Worm (Caenorhabditis elegans) whole organism, young adult: ENCODE results near the gene gop-1.

Source experiments
- B0261.1 ChIP-seq: sonication (generic microtip); optimal IDR thresholded peaks from 2 replicates; lab custom pipeline; 2016; ENCODE audit warnings: mild to moderate bottlenecking, missing genetic modification characterization, moderate library complexity, missing compliant biosample characterization
- B0336.3 ChIP-seq: fragments of 200-800 bp; sonication (Bioruptor generic); IDR thresholded peaks from 2 replicates; pipeline ENCODE4 v1.3.6; 2022; ENCODE audit warnings: missing genetic modification characterization, missing compliant biosample characterization
- C06A6.2 ChIP-seq: fragments of 200-800 bp; sonication (Bioruptor generic); conservative IDR thresholded peaks from 2 replicates; pipeline ENCODE4 v1.3.6; 2022; ENCODE audit warnings: missing genetic modification characterization, missing compliant biosample characterization
- C17E4.6 ChIP-seq: fragments of 200-800 bp; sonication (Bioruptor generic); IDR thresholded peaks from 2 replicates; pipeline ENCODE4 v1.3.6; 2022; ENCODE audit warnings: missing genetic modification reagents, missing genetic modification characterization, missing compliant biosample characterization
- F33H1.4 ChIP-seq: fragments of 200-800 bp; sonication (Bioruptor generic); IDR thresholded peaks from 2 replicates; pipeline ENCODE4 v1.3.6; 2022; ENCODE audit warnings: missing genetic modification reagents, missing genetic modification characterization, missing compliant biosample characterization
- F55B11.4 ChIP-seq: sonication (generic microtip); optimal IDR thresholded peaks from 2 replicates; lab custom pipeline; 2016; ENCODE audit warnings: missing compliant biosample characterization, missing genetic modification characterization, borderline replicate concordance; ENCODE audit not compliant: insufficient read depth
- K11D2.4 ChIP-seq: fragments of 200-800 bp; sonication (Bioruptor generic); IDR thresholded peaks from 2 replicates; pipeline ENCODE4 v1.3.6; 2022; ENCODE audit warnings: missing genetic modification reagents, missing genetic modification characterization, missing compliant biosample characterization
- Y56A3A.18 ChIP-seq: fragments of 200-800 bp; sonication (Bioruptor generic); IDR thresholded peaks from 2 replicates; pipeline ENCODE4 v1.3.6; 2022; ENCODE audit warnings: missing genetic modification reagents, missing genetic modification characterization, missing compliant biosample characterization
- Y95B8A.8 ChIP-seq: fragments of 200-800 bp; sonication (Bioruptor generic); IDR thresholded peaks from 2 replicates; pipeline ENCODE4 v1.3.6; 2022; ENCODE audit warnings: missing genetic modification reagents, missing genetic modification characterization, missing compliant biosample characterization
- ZK185.1 ChIP-seq: sonication (generic microtip); optimal IDR thresholded peaks from 2 replicates; lab custom pipeline; 2016; ENCODE audit warnings: mild to moderate bottlenecking, missing genetic modification characterization, missing compliant biosample characterization; ENCODE audit not compliant: poor library complexity, severe bottlenecking
- akir-1 ChIP-seq: fragments of 200-800 bp; sonication (Bioruptor generic); optimal IDR thresholded peaks from 2 replicates; lab custom pipeline; 2018; ENCODE audit warnings: mild to moderate bottlenecking, missing genetic modification characterization, moderate library complexity, missing compliant biosample characterization
- ama-1 ChIP-seq, 3 experiments: fragments of 150-350 bp in 1 of 3; sonication (generic microtip) in 2 of 3; optimal IDR thresholded peaks; 2 replicates each; lab custom pipeline; 2014 to 2018; ENCODE audit warnings: missing biosample characterization in 2 of 3, missing genetic modification characterization in 2 of 3, missing genetic modification reagents in 2 of 3
- aptf-3 ChIP-seq: fragments of 200-800 bp; sonication (Bioruptor generic); IDR thresholded peaks from 2 replicates; pipeline ENCODE4 v1.3.6; 2022; ENCODE audit warnings: missing genetic modification characterization, missing compliant biosample characterization
- athp-1 ChIP-seq: sonication (generic microtip); optimal IDR thresholded peaks from 2 replicates; lab custom pipeline; 2017; ENCODE audit warnings: mild to moderate bottlenecking, missing genetic modification characterization, missing compliant biosample characterization
- attf-6 ChIP-seq: fragments of 200-800 bp; sonication (Bioruptor generic); IDR thresholded peaks from 2 replicates; pipeline ENCODE4 v1.3.6; 2022; ENCODE audit warnings: missing genetic modification reagents, missing genetic modification characterization, missing compliant biosample characterization
- cebp-1 ChIP-seq, 2 experiments: fragments of 200-800 bp in 1 of 2; sonication (Bioruptor generic) in 1 of 2; sonication (generic microtip) in 1 of 2; IDR thresholded peaks in 1 of 2; optimal IDR thresholded peaks in 1 of 2; 2 replicates each; pipeline versions ENCODE4 v1.3.6 to Lab custom; 2017 to 2022; ENCODE audit warnings: missing compliant biosample characterization in 2 of 2, missing genetic modification characterization in 2 of 2, mild to moderate bottlenecking in 1 of 2, missing genetic modification reagents in 1 of 2, moderate library complexity in 1 of 2
- ceh-40 ChIP-seq: fragments of 200-800 bp; sonication (Bioruptor generic); IDR thresholded peaks from 2 replicates; pipeline ENCODE4 v1.3.6; 2022; ENCODE audit warnings: missing genetic modification characterization, missing compliant biosample characterization
- ceh-91 ChIP-seq: fragments of 200-800 bp; sonication (Bioruptor generic); IDR thresholded peaks from 2 replicates; pipeline ENCODE4 v1.3.6; 2022; ENCODE audit warnings: missing genetic modification reagents, missing genetic modification characterization, missing compliant biosample characterization
- dox-1 ChIP-seq: fragments of 200-800 bp; sonication (Bioruptor generic); IDR thresholded peaks from 2 replicates; pipeline ENCODE4 v1.3.6; 2022; ENCODE audit warnings: missing genetic modification reagents, missing genetic modification characterization, missing compliant biosample characterization
- egl-18 ChIP-seq: fragments of 200-800 bp; sonication (Bioruptor generic); IDR thresholded peaks from 2 replicates; pipeline ENCODE4 v1.3.6; 2022; ENCODE audit warnings: missing genetic modification reagents, missing genetic modification characterization, missing compliant biosample characterization
- egrh-3 ChIP-seq: fragments of 200-800 bp; sonication (Bioruptor generic); IDR thresholded peaks from 2 replicates; pipeline ENCODE4 v1.3.6; 2022; ENCODE audit warnings: missing genetic modification reagents, missing genetic modification characterization, missing compliant biosample characterization
- hlh-12 ChIP-seq: sonication (generic microtip); optimal IDR thresholded peaks from 2 replicates; lab custom pipeline; 2016; ENCODE audit warnings: missing genetic modification characterization, missing compliant biosample characterization
- hlh-26 ChIP-seq: fragments of 200-800 bp; sonication (Bioruptor generic); conservative IDR thresholded peaks from 2 replicates; pipeline ENCODE4 v1.3.6; 2022; ENCODE audit warnings: missing genetic modification reagents, missing genetic modification characterization, missing compliant biosample characterization
- hmg-1.2 ChIP-seq: fragments of 200-800 bp; sonication (Bioruptor generic); IDR thresholded peaks from 2 replicates; pipeline ENCODE4 v1.3.6; 2022; ENCODE audit warnings: missing genetic modification reagents, missing genetic modification characterization, missing compliant biosample characterization
- hrde-1 ChIP-seq: sonication (generic microtip); optimal IDR thresholded peaks from 2 replicates; lab custom pipeline; 2016; ENCODE audit warnings: missing genetic modification characterization, mild to moderate bottlenecking, missing compliant biosample characterization, moderate library complexity, missing genotype, missing genetic modification reagents, borderline replicate concordance
- hsf-1 ChIP-seq: fragments of 200-800 bp; sonication (Bioruptor generic); IDR thresholded peaks from 2 replicates; pipeline ENCODE4 v1.3.6; 2022; ENCODE audit warnings: missing genetic modification reagents, missing genetic modification characterization, missing compliant biosample characterization
- let-607 ChIP-seq, 2 experiments: fragments of 200-800 bp in 1 of 2; sonication (Bioruptor generic) in 1 of 2; sonication (generic microtip) in 1 of 2; optimal IDR thresholded peaks; 2 replicates each; lab custom pipeline; 2016 to 2018; ENCODE audit warnings: mild to moderate bottlenecking in 2 of 2, missing compliant biosample characterization in 2 of 2, missing genetic modification characterization in 2 of 2, moderate library complexity in 2 of 2, missing genotype in 1 of 2
- lin-40 ChIP-seq: sonication (generic microtip); optimal IDR thresholded peaks from 2 replicates; lab custom pipeline; 2016; ENCODE audit warnings: missing genetic modification characterization, mild to moderate bottlenecking, missing compliant biosample characterization, missing genotype, missing genetic modification reagents
- lin-54 ChIP-seq: fragments of 200-800 bp; sonication (Bioruptor generic); optimal IDR thresholded peaks from 2 replicates; lab custom pipeline; 2018; ENCODE audit warnings: mild to moderate bottlenecking, missing genetic modification characterization, missing compliant biosample characterization
- nhr-179 ChIP-seq: sonication (generic microtip); optimal IDR thresholded peaks from 2 replicates; lab custom pipeline; 2016; ENCODE audit warnings: mild to moderate bottlenecking, missing genetic modification characterization, missing compliant biosample characterization
- snpc-1.3 ChIP-seq: sonication (generic microtip); optimal IDR thresholded peaks from 2 replicates; lab custom pipeline; 2017; ENCODE audit warnings: missing genetic modification characterization, mild to moderate bottlenecking, missing compliant biosample characterization, antibody characterized with exemption, moderate library complexity, missing genotype, missing genetic modification reagents; ENCODE audit not compliant: insufficient read depth
- tbp1 ChIP-seq: fragments of 200-800 bp; sonication (Bioruptor generic); optimal IDR thresholded peaks from 2 replicates; lab custom pipeline; 2018; ENCODE audit warnings: mild to moderate bottlenecking, missing genetic modification characterization, missing compliant biosample characterization
- tbx-9 ChIP-seq: sonication (generic microtip); optimal IDR thresholded peaks from 2 replicates; lab custom pipeline; 2016; ENCODE audit warnings: borderline replicate concordance, missing genetic modification characterization, inconsistent platforms, missing compliant biosample characterization
- unc-130 ChIP-seq: sonication (generic microtip); optimal IDR thresholded peaks from 2 replicates; lab custom pipeline; 2016; ENCODE audit warnings: missing genetic modification reagents, missing genetic modification characterization, missing compliant biosample characterization
- xnd-1 ChIP-seq: sonication (generic microtip); optimal IDR thresholded peaks from 2 replicates; lab custom pipeline; 2016; ENCODE audit warnings: missing genotype, missing genetic modification reagents, missing genetic modification characterization, missing compliant biosample characterization
- zfh-2 ChIP-seq: fragments of 200-800 bp; sonication (Bioruptor generic); conservative IDR thresholded peaks from 2 replicates; pipeline ENCODE4 v1.3.6; 2022; ENCODE audit warnings: missing genetic modification reagents, missing genetic modification characterization, missing compliant biosample characterization
- ztf-3 ChIP-seq: fragments of 200-800 bp; sonication (Bioruptor generic); optimal IDR thresholded peaks from 2 replicates; lab custom pipeline; 2018; ENCODE audit warnings: mild to moderate bottlenecking, missing genetic modification characterization, missing compliant biosample characterization

The gop-1 gene

ce11 chrIII:5274715-5275355 is 20.6 kb downstream of the gop-1 start, which contains the start of the genes daf-41 and toc-1:
Gene daf-41 (minus strand): TSS chrIII:5274765.
Gene toc-1 (plus strand): TSS chrIII:5275251.
- TF ChIP-seq zfh-2 (GFP tag; lab: Robert Waterston, UW), result no peak
- TF ChIP-seq hlh-26 (GFP tag; lab: Robert Waterston, UW), result no peak
- no peak for TF ChIP-seq ztf-3 (GFP tag; lab: Kevin White, UChicago)
- TF ChIP-seq ama-1 (optimal IDR thresholded peaks at IDR 0.05; lab: Kevin White, UChicago), result no peak
- no peak for TF ChIP-seq ama-1 (GFP tag; optimal IDR thresholded peaks at IDR 0.05; lab: Kevin White, UChicago)
- TF ChIP-seq nhr-179, result no peak
- peak; percentile 39 for TF ChIP-seq lin-54 (GFP tag; lab: Kevin White, UChicago)
- TF ChIP-seq B0261.1, result no peak
- no peak for TF ChIP-seq C06A6.2 (GFP tag; lab: Robert Waterston, UW)
- TF ChIP-seq F33H1.4 (GFP tag; lab: Robert Waterston, UW), result peak; percentile 80
- TF ChIP-seq snpc-1.3 (tag; lab: Kevin White, UChicago), result no peak
- TF ChIP-seq xnd-1 (tag; lab: Kevin White, UChicago), result no peak
- no peak for TF ChIP-seq ceh-40 (GFP tag; lab: Robert Waterston, UW)
- no peak for TF ChIP-seq hmg-1.2 (GFP tag; lab: Robert Waterston, UW)
- TF ChIP-seq hlh-12 (tag; lab: Kevin White, UChicago), result no peak
- TF ChIP-seq athp-1, result no peak
- TF ChIP-seq akir-1 (GFP tag; lab: Kevin White, UChicago), result no peak
- no peak for TF ChIP-seq ZK185.1
- no peak for TF ChIP-seq Y95B8A.8
- TF ChIP-seq Y56A3A.18, result no peak
- no peak for TF ChIP-seq ceh-91
- no peak for TF ChIP-seq F55B11.4 (tag; lab: Kevin White, UChicago)
- peak; percentile 83 for TF ChIP-seq hsf-1 (GFP tag; lab: Robert Waterston, UW)
- no peak for TF ChIP-seq lin-40 (tag; lab: Kevin White, UChicago)
- TF ChIP-seq egl-18 (GFP tag; lab: Robert Waterston, UW), result no peak
- TF ChIP-seq tbx-9 (tag; lab: Kevin White, UChicago), result no peak
- no peak for TF ChIP-seq C17E4.6 (GFP tag; lab: Robert Waterston, UW)
- TF ChIP-seq let-607 (tag; optimal IDR thresholded peaks at IDR 0.05; lab: Kevin White, UChicago), result peak; percentile 77 to 86
- no peak for TF ChIP-seq unc-130
- no peak for TF ChIP-seq tbp1 (GFP tag; lab: Kevin White, UChicago)
- TF ChIP-seq cebp-1 (GFP tag; IDR thresholded peaks at IDR 0.05; lab: Robert Waterston, UW), result no peak
- no peak for TF ChIP-seq cebp-1 (tag; optimal IDR thresholded peaks at IDR 0.05; lab: Kevin White, UChicago)
- TF ChIP-seq B0336.3 (GFP tag; lab: Robert Waterston, UW), result no peak
- no peak for TF ChIP-seq hrde-1 (tag; lab: Kevin White, UChicago)
- no peak for TF ChIP-seq egrh-3 (GFP tag; lab: Robert Waterston, UW)
- no peak for TF ChIP-seq aptf-3 (GFP tag; lab: Robert Waterston, UW)
- no peak for TF ChIP-seq K11D2.4 (GFP tag; lab: Robert Waterston, UW)
- no peak for TF ChIP-seq attf-6 (GFP tag; lab: Robert Waterston, UW)
- peak; percentile 15; the same call in 1 of the 2 replicates for TF ChIP-seq dox-1 (GFP tag; lab: Robert Waterston, UW)
